Fruit fly (Drosophila melanogaster) whole organism, embryonic: ENCODE data around the gene Sec61alpha.

ENCODE experiments used
- Abd-B ChIP-seq: fragments of 200-800 bp; sonication (Bioruptor generic); optimal IDR thresholded peaks from 2 replicates; lab custom pipeline; 2018; ENCODE audit warnings: missing biosample characterization, mild to moderate bottlenecking, missing genetic modification characterization, moderate library complexity
- Atf3 ChIP-seq: fragments of 200-800 bp; sonication (Bioruptor generic); optimal IDR thresholded peaks from 3 replicates; lab custom pipeline; 2016; ENCODE audit warnings: missing biosample characterization, missing genetic modification characterization
- Bgb ChIP-seq: fragments of 200-800 bp; sonication (Bioruptor generic); IDR thresholded peaks from 2 replicates; pipeline ENCODE4 v1.3.6; 2022; ENCODE audit warnings: missing biosample characterization, missing genetic modification characterization; ENCODE audit not compliant: partially characterized antibody
- CG12236 ChIP-seq: fragments of 200-800 bp; sonication (Bioruptor generic); optimal IDR thresholded peaks from 2 replicates; lab custom pipeline; 2016; ENCODE audit warnings: missing biosample characterization, missing genetic modification characterization
- CG1233 ChIP-seq: fragments of 200-800 bp; sonication (Bioruptor generic); optimal IDR thresholded peaks from 4 replicates; lab custom pipeline; 2018; ENCODE audit warnings: missing biosample characterization, mild to moderate bottlenecking, missing genetic modification characterization
- CG12659 ChIP-seq: fragments of 200-800 bp; sonication (Bioruptor generic); optimal IDR thresholded peaks from 3 replicates; lab custom pipeline; 2017; ENCODE audit warnings: mild to moderate bottlenecking, missing biosample characterization, missing genetic modification reagents, missing genetic modification characterization
- CG12942 ChIP-seq: fragments of 200-800 bp; sonication (Bioruptor generic); optimal IDR thresholded peaks from 3 replicates; lab custom pipeline; 2016; ENCODE audit warnings: missing biosample characterization, missing genetic modification characterization
- CG13424 ChIP-seq: fragments of 200-800 bp; sonication (Bioruptor generic); optimal IDR thresholded peaks from 2 replicates; lab custom pipeline; 2019; ENCODE audit warnings: missing biosample characterization, mild to moderate bottlenecking, missing genetic modification characterization, moderate library complexity
- CG13775 ChIP-seq: fragments of 200-800 bp; sonication (Bioruptor generic); optimal IDR thresholded peaks from 3 replicates; lab custom pipeline; 2017; ENCODE audit warnings: missing biosample characterization, mild to moderate bottlenecking, missing genetic modification characterization
- CG15601 ChIP-seq: fragments of 200-800 bp; sonication (Bioruptor generic); optimal IDR thresholded peaks from 3 replicates; lab custom pipeline; 2019; ENCODE audit warnings: missing biosample characterization, mild to moderate bottlenecking, missing genetic modification characterization, moderate library complexity
- CG1603 ChIP-seq: fragments of 200-800 bp; sonication (Bioruptor generic); optimal IDR thresholded peaks from 2 replicates; lab custom pipeline; 2019; ENCODE audit warnings: missing biosample characterization, mild to moderate bottlenecking, missing genetic modification characterization, moderate library complexity
- CG16815 ChIP-seq: fragments of 200-800 bp; sonication (Bioruptor generic); optimal IDR thresholded peaks from 3 replicates; lab custom pipeline; 2017; ENCODE audit warnings: missing biosample characterization, mild to moderate bottlenecking, missing genetic modification characterization
- CG17612 ChIP-seq: fragments of 200-800 bp; sonication (Bioruptor generic); IDR thresholded peaks from 2 replicates; pipeline ENCODE4 v1.3.6; 2022; ENCODE audit warnings: missing biosample characterization, missing genetic modification characterization
- CG32767 ChIP-seq: fragments of 200-800 bp; sonication (Bioruptor generic); IDR thresholded peaks from 2 replicates; pipeline ENCODE4 v1.3.6; 2022; ENCODE audit warnings: missing biosample characterization, missing genetic modification characterization
- CG34224 ChIP-seq: fragments of 200-800 bp; sonication (Bioruptor generic); IDR thresholded peaks from 3 replicates; pipeline ENCODE4 v1.3.6; 2022; ENCODE audit warnings: missing biosample characterization, missing genetic modification characterization; ENCODE audit not compliant: partially characterized antibody
- CG4360 ChIP-seq: fragments of 200-800 bp; sonication (Bioruptor generic); IDR thresholded peaks from 2 replicates; pipeline ENCODE4 v1.3.6; 2022; ENCODE audit warnings: missing biosample characterization, missing genetic modification characterization
- CG4854 ChIP-seq: fragments of 200-800 bp; sonication (Bioruptor generic); optimal IDR thresholded peaks from 2 replicates; lab custom pipeline; 2016; ENCODE audit warnings: missing biosample characterization, missing genetic modification characterization, inconsistent platforms
- CG6791 ChIP-seq: fragments of 200-800 bp; sonication (Bioruptor generic); IDR thresholded peaks from 3 replicates; pipeline ENCODE4 v1.3.6; 2022; ENCODE audit warnings: missing biosample characterization, missing genetic modification characterization; ENCODE audit not compliant: partially characterized antibody
- CG6813 ChIP-seq: fragments of 200-800 bp; sonication (Bioruptor generic); optimal IDR thresholded peaks from 2 replicates; lab custom pipeline; 2017; ENCODE audit warnings: missing biosample characterization, missing genetic modification characterization, mild to moderate bottlenecking, moderate library complexity, missing genetic modification reagents
- CG7786 ChIP-seq: fragments of 200-800 bp; sonication (Bioruptor generic); optimal IDR thresholded peaks from 2 replicates; lab custom pipeline; 2016; ENCODE audit warnings: missing biosample characterization, missing genetic modification characterization
- CG8290 ChIP-seq, 3 experiments: fragments of 200-800 bp; sonication (Bioruptor generic); optimal IDR thresholded peaks; 2 replicates each; lab custom pipeline; 2016 to 2019; ENCODE audit warnings: missing biosample characterization in 3 of 3, missing genetic modification characterization in 3 of 3, mild to moderate bottlenecking in 2 of 3, moderate library complexity in 1 of 3
- CG8478 ChIP-seq: fragments of >200 bp; optimal IDR thresholded peaks from 2 replicates; lab custom pipeline; 2018
- CG9609 ChIP-seq: fragments of 200-800 bp; sonication (Bioruptor generic); optimal IDR thresholded peaks from 3 replicates; lab custom pipeline; 2016; ENCODE audit warnings: missing biosample characterization, missing genetic modification characterization
- Dll ChIP-seq: fragments of 200-800 bp; sonication (Bioruptor generic); IDR thresholded peaks from 4 replicates; pipeline ENCODE4 v1.3.6; 2022; ENCODE audit warnings: missing biosample characterization, missing genetic modification characterization; ENCODE audit not compliant: partially characterized antibody
- Doc2 ChIP-seq: fragments of 200-800 bp; sonication (Bioruptor generic); IDR thresholded peaks from 2 replicates; pipeline ENCODE4 v1.3.6; 2022; ENCODE audit warnings: missing biosample characterization, missing genetic modification characterization
- Lhr ChIP-seq: fragments of 200-800 bp; sonication (Bioruptor generic); optimal IDR thresholded peaks from 3 replicates; lab custom pipeline; 2017; ENCODE audit warnings: mild to moderate bottlenecking, missing biosample characterization, missing genetic modification reagents, missing genetic modification characterization
- Lpt ChIP-seq: fragments of >200 bp; optimal IDR thresholded peaks from 2 replicates; lab custom pipeline; 2018; ENCODE audit warnings: missing biosample characterization, missing genetic modification characterization
- MESR4 ChIP-seq: fragments of 200-800 bp; sonication (Bioruptor generic); optimal IDR thresholded peaks from 2 replicates; lab custom pipeline; 2018; ENCODE audit warnings: missing biosample characterization, mild to moderate bottlenecking, missing genetic modification characterization, moderate library complexity
- Rfx ChIP-seq: fragments of 200-800 bp; sonication (Bioruptor generic); IDR thresholded peaks from 2 replicates; pipeline ENCODE4 v1.3.6; 2022; ENCODE audit warnings: missing biosample characterization, missing genetic modification characterization
- Scr ChIP-seq: fragments of 200-800 bp; sonication (Bioruptor generic); IDR thresholded peaks from 2 replicates; pipeline ENCODE4 v1.3.6; 2022; ENCODE audit warnings: missing biosample characterization, missing genetic modification characterization; ENCODE audit not compliant: partially characterized antibody
- Side ChIP-seq: fragments of 200-800 bp; sonication (Bioruptor generic); optimal IDR thresholded peaks from 2 replicates; lab custom pipeline; 2016; ENCODE audit warnings: missing biosample characterization, missing genetic modification characterization
- Sin3A ChIP-seq: fragments of >200 bp; optimal IDR thresholded peaks from 2 replicates; lab custom pipeline; 2018
- Sry-δ ChIP-seq: fragments of 200-800 bp; sonication (Bioruptor generic); optimal IDR thresholded peaks from 2 replicates; lab custom pipeline; 2016; ENCODE audit warnings: missing biosample characterization, missing genetic modification characterization
- YL-1 ChIP-seq: fragments of 200-800 bp; sonication (Bioruptor generic); optimal IDR thresholded peaks from 3 replicates; lab custom pipeline; 2017; ENCODE audit warnings: missing biosample characterization, mild to moderate bottlenecking, missing genetic modification characterization
- al ChIP-seq: fragments of 200-800 bp; sonication (Bioruptor generic); IDR thresholded peaks from 2 replicates; pipeline ENCODE4 v1.3.6; 2022; ENCODE audit warnings: missing biosample characterization, missing genetic modification characterization
- amos ChIP-seq: fragments of 200-800 bp; sonication (Bioruptor generic); IDR thresholded peaks from 2 replicates; pipeline ENCODE4 v1.3.6; 2022; ENCODE audit warnings: missing biosample characterization, missing genetic modification characterization; ENCODE audit not compliant: partially characterized antibody
- cato ChIP-seq: fragments of 200-800 bp; sonication (Bioruptor generic); optimal IDR thresholded peaks from 2 replicates; lab custom pipeline; 2016; ENCODE audit warnings: missing biosample characterization, missing genetic modification characterization, borderline replicate concordance
- caup ChIP-seq: fragments of 200-800 bp; sonication (Bioruptor generic); optimal IDR thresholded peaks from 3 replicates; lab custom pipeline; 2017; ENCODE audit warnings: missing biosample characterization, mild to moderate bottlenecking, missing genetic modification characterization, moderate library complexity; ENCODE audit not compliant: severe bottlenecking
- chinmo ChIP-seq: fragments of 200-800 bp; sonication (Bioruptor generic); IDR thresholded peaks from 4 replicates; pipeline ENCODE4 v1.3.6; 2022; ENCODE audit warnings: missing biosample characterization, missing genetic modification characterization; ENCODE audit not compliant: partially characterized antibody
- chm ChIP-seq: fragments of 200-800 bp; sonication (Bioruptor generic); IDR thresholded peaks from 2 replicates; pipeline ENCODE4 v1.3.6; 2022; ENCODE audit warnings: missing biosample characterization, missing genetic modification characterization
- gce ChIP-seq: fragments of 200-800 bp; sonication (Bioruptor generic); IDR thresholded peaks from 3 replicates; pipeline ENCODE4 v1.3.6; 2022; ENCODE audit warnings: missing biosample characterization, missing genetic modification characterization
- hbn ChIP-seq: fragments of 200-800 bp; sonication (Bioruptor generic); IDR thresholded peaks from 2 replicates; pipeline ENCODE4 v1.3.6; 2022; ENCODE audit warnings: missing biosample characterization, missing genetic modification characterization; ENCODE audit not compliant: partially characterized antibody
- oc ChIP-seq: fragments of 200-800 bp; sonication (Bioruptor generic); optimal IDR thresholded peaks from 2 replicates; lab custom pipeline; 2018; ENCODE audit warnings: missing biosample characterization, mild to moderate bottlenecking, missing genetic modification characterization, moderate library complexity
- onecut ChIP-seq: fragments of 200-800 bp; sonication (Bioruptor generic); IDR thresholded peaks from 2 replicates; pipeline ENCODE4 v1.3.6; 2022; ENCODE audit warnings: missing biosample characterization, missing genetic modification characterization
- phol ChIP-seq: fragments of 200-800 bp; sonication (Bioruptor generic); optimal IDR thresholded peaks from 3 replicates; lab custom pipeline; 2018; ENCODE audit warnings: missing biosample characterization, mild to moderate bottlenecking, missing genetic modification characterization, moderate library complexity
- row ChIP-seq: fragments of 200-800 bp; sonication (Bioruptor generic); IDR thresholded peaks from 3 replicates; pipeline ENCODE4 v1.3.6; 2022; ENCODE audit warnings: missing biosample characterization, missing genetic modification characterization
- sob ChIP-seq: fragments of 200-800 bp; sonication (Bioruptor generic); IDR thresholded peaks from 2 replicates; pipeline ENCODE4 v1.3.6; 2022; ENCODE audit warnings: missing biosample characterization, missing genetic modification characterization
- sqz ChIP-seq: fragments of 200-800 bp; sonication (Bioruptor generic); optimal IDR thresholded peaks from 3 replicates; lab custom pipeline; 2018; ENCODE audit warnings: missing biosample characterization, mild to moderate bottlenecking, missing genetic modification characterization
- stwl ChIP-seq: fragments of 200-800 bp; sonication (Bioruptor generic); optimal IDR thresholded peaks from 3 replicates; lab custom pipeline; 2018; ENCODE audit warnings: missing biosample characterization, mild to moderate bottlenecking, missing genetic modification characterization, moderate library complexity
- tin ChIP-seq: fragments of 200-800 bp; sonication (Bioruptor generic); optimal IDR thresholded peaks from 3 replicates; lab custom pipeline; 2016; ENCODE audit warnings: missing biosample characterization, missing genetic modification characterization

The Sec61alpha gene

DNA sequence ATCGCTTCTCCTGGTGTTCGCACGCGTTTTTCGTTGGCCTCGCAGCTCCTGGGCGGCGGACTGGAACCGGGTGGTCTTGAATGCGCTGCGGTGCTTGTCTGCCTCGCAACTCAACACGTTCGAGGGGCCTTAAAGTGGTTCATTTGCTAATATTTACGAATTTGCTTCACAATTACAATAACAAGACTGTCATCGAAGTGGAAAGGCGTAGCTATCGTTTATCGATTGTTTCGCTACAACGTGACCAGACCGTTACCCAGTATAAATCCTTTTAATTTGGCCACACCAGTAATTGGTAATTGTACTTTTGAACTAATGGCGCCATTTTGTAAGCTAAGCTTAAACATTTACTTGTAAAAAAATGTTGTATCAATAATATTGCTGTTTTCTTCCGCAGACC lies 3.6 kb downstream of the Sec61alpha start, which contains the start of gene CG9536 (continued):
- TF ChIP-seq Sin3A (lab: Kevin White, UChicago) (peak; percentile 4), CG32767 (no peak), CG17612 (GFP tag; lab: Robert Waterston, UW) (no peak), Atf3 (GFP tag; lab: Kevin White, UChicago) (no peak), CG6791 (peak; percentile 24; the same call in 1 of the 3 replicates), sob (no peak), CG9609 (GFP tag; lab: Kevin White, UChicago) (no peak), hbn (GFP tag; lab: Robert Waterston, UW) (0 out of 2 replicates have a peak, but pooled peaks have one; percentile 16), Dll (GFP tag; lab: Robert Waterston, UW) (peak; percentile 71; the same call in 3 of the 4 replicates), CG8290 (GFP tag; optimal IDR thresholded peaks at IDR 0.05; lab: Kevin White, UChicago) (no peak), CG8290 (tag; optimal IDR thresholded peaks at IDR 0.05; lab: Kevin White, UChicago) (peak in 1 of 2 experiments; percentile 13), al (GFP tag; lab: Robert Waterston, UW) (no peak), Abd-B (GFP tag; lab: Kevin White, UChicago) (no peak), Scr (GFP tag; lab: Robert Waterston, UW) (peak; percentile 61), Side (GFP tag; lab: Kevin White, UChicago) (no peak), YL-1 (GFP tag; lab: Kevin White, UChicago) (peak; percentile 82), chinmo (GFP tag; lab: Robert Waterston, UW) (0 out of 4 replicates have a peak, but pooled peaks have one; percentile 5), tin (GFP tag; lab: Kevin White, UChicago) (no peak), CG8478 (lab: Kevin White, UChicago) (no peak), CG4854 (GFP tag; lab: Kevin White, UChicago) (no peak), caup (GFP tag; lab: Kevin White, UChicago) (no peak), Sry-δ (GFP tag; lab: Kevin White, UChicago) (peak; percentile 48), CG1233 (GFP tag; lab: Kevin White, UChicago) (no peak), Bgb (GFP tag; lab: Robert Waterston, UW) (peak; percentile 62), CG12942 (GFP tag; lab: Kevin White, UChicago) (no peak), Doc2 (GFP tag; lab: Robert Waterston, UW) (no peak), CG4360 (GFP tag; lab: Robert Waterston, UW) (peak; percentile 82), gce (GFP tag; lab: Robert Waterston, UW) (no peak), stwl (tag; lab: Kevin White, UChicago) (peak; percentile 73), CG6813 (GFP tag; lab: Kevin White, UChicago) (no peak), chm (GFP tag; lab: Robert Waterston, UW) (no peak), amos (peak; percentile 53; the same call in 1 of the 2 replicates), Lhr (GFP tag; lab: Kevin White, UChicago) (peak; percentile 4), CG13424 (tag; lab: Kevin White, UChicago) (no peak), CG13775 (GFP tag; lab: Kevin White, UChicago) (no peak), CG7786 (GFP tag; lab: Kevin White, UChicago) (no peak), oc (tag; lab: Kevin White, UChicago) (no peak), Lpt (GFP tag; lab: Kevin White, UChicago) (no peak), CG34224 (GFP tag; lab: Robert Waterston, UW) (peak; percentile 60; the same call in 2 of the 3 replicates), CG1603 (tag; lab: Kevin White, UChicago) (peak; percentile 51), CG16815 (GFP tag; lab: Kevin White, UChicago) (no peak), cato (GFP tag; lab: Kevin White, UChicago) (no peak), sqz (GFP tag; lab: Kevin White, UChicago) (no peak), onecut (GFP tag; lab: Robert Waterston, UW) (no peak), CG12659 (GFP tag; lab: Kevin White, UChicago) (peak; percentile 14), Rfx (GFP tag; lab: Robert Waterston, UW) (no peak), phol (tag; lab: Kevin White, UChicago) (peak; percentile 82), MESR4 (peak; percentile 51), CG12236 (no peak), row (GFP tag; lab: Robert Waterston, UW) (peak; percentile 5; the same call in 1 of the 3 replicates), CG15601 (tag; lab: Kevin White, UChicago) (no peak)
